Fruit fly (Drosophila melanogaster) whole organism, embryonic: ENCODE data around the gene ZnT77C.

Experiments used
- Aef1 ChIP-seq: fragments of 200-800 bp; sonication (Bioruptor generic); IDR thresholded peaks from 3 replicates; pipeline ENCODE4 v1.3.6; 2022; ENCODE audit warnings: missing biosample characterization, missing genetic modification characterization
- C15 ChIP-seq: fragments of 200-800 bp; sonication (Bioruptor generic); IDR thresholded peaks from 3 replicates; pipeline ENCODE4 v1.3.6; 2022; ENCODE audit warnings: missing biosample characterization, missing genetic modification characterization
- CG10565 ChIP-seq: fragments of 200-800 bp; sonication (Bioruptor generic); optimal IDR thresholded peaks from 3 replicates; lab custom pipeline; 2016; ENCODE audit warnings: missing biosample characterization, mild to moderate bottlenecking, missing genetic modification characterization
- CG11085 ChIP-seq: fragments of 200-800 bp; sonication (Bioruptor generic); IDR thresholded peaks from 2 replicates; pipeline ENCODE4 v1.3.6; 2022; ENCODE audit warnings: missing biosample characterization, missing genetic modification characterization
- CG11398 ChIP-seq: fragments of 200-800 bp; sonication (Bioruptor generic); optimal IDR thresholded peaks from 2 replicates; lab custom pipeline; 2016; ENCODE audit warnings: missing biosample characterization, missing genetic modification characterization
- CG11456 ChIP-seq: fragments of 200-800 bp; sonication (Bioruptor generic); IDR thresholded peaks from 3 replicates; pipeline ENCODE4 v1.3.6; 2022; ENCODE audit warnings: missing biosample characterization, missing genetic modification characterization
- CG12071 ChIP-seq: fragments of 200-800 bp; sonication (Bioruptor generic); optimal IDR thresholded peaks from 3 replicates; lab custom pipeline; 2018; ENCODE audit warnings: missing biosample characterization, mild to moderate bottlenecking, missing genetic modification characterization
- CG12155 ChIP-seq: fragments of 200-800 bp; sonication (Bioruptor generic); optimal IDR thresholded peaks from 3 replicates; lab custom pipeline; 2016; ENCODE audit warnings: missing biosample characterization, missing genetic modification characterization
- CG12219 ChIP-seq: fragments of 200-800 bp; sonication (Bioruptor generic); optimal IDR thresholded peaks from 3 replicates; lab custom pipeline; 2018; ENCODE audit warnings: missing biosample characterization, mild to moderate bottlenecking, missing genetic modification characterization
- CG1233 ChIP-seq: fragments of 200-800 bp; sonication (Bioruptor generic); optimal IDR thresholded peaks from 4 replicates; lab custom pipeline; 2018; ENCODE audit warnings: missing biosample characterization, mild to moderate bottlenecking, missing genetic modification characterization
- CG13296 ChIP-seq: fragments of 200-800 bp; sonication (Bioruptor generic); optimal IDR thresholded peaks from 3 replicates; lab custom pipeline; 2018; ENCODE audit warnings: missing biosample characterization, mild to moderate bottlenecking, missing genetic modification characterization
- CG13775 ChIP-seq: fragments of 200-800 bp; sonication (Bioruptor generic); optimal IDR thresholded peaks from 3 replicates; lab custom pipeline; 2017; ENCODE audit warnings: missing biosample characterization, mild to moderate bottlenecking, missing genetic modification characterization
- CG14710 ChIP-seq: fragments of 200-800 bp; sonication (Bioruptor generic); optimal IDR thresholded peaks from 3 replicates; lab custom pipeline; 2019; ENCODE audit warnings: missing biosample characterization, mild to moderate bottlenecking, missing genetic modification characterization, moderate library complexity
- CG17829 ChIP-seq: fragments of 200-800 bp; optimal IDR thresholded peaks from 2 replicates; lab custom pipeline; 2019; ENCODE audit warnings: missing biosample characterization, mild to moderate bottlenecking, missing genetic modification characterization, moderate library complexity
- CG18619 ChIP-seq: fragments of 200-800 bp; sonication (Bioruptor generic); optimal IDR thresholded peaks from 3 replicates; lab custom pipeline; 2017; ENCODE audit warnings: missing biosample characterization, mild to moderate bottlenecking, missing genetic modification characterization
- CG2202 ChIP-seq: fragments of 200-800 bp; sonication (Bioruptor generic); optimal IDR thresholded peaks from 2 replicates; lab custom pipeline; 2018; ENCODE audit warnings: missing biosample characterization, mild to moderate bottlenecking, missing genetic modification characterization
- CG3281 ChIP-seq: fragments of 200-800 bp; sonication (Bioruptor generic); optimal IDR thresholded peaks from 3 replicates; lab custom pipeline; 2017; ENCODE audit warnings: missing biosample characterization, mild to moderate bottlenecking, missing genetic modification characterization
- CG6175 ChIP-seq: fragments of 200-800 bp; sonication (Bioruptor generic); IDR thresholded peaks from 3 replicates; pipeline ENCODE4 v1.3.6; 2022; ENCODE audit warnings: missing biosample characterization, missing genetic modification characterization
- CG6854 ChIP-seq: fragments of 200-800 bp; sonication (Bioruptor generic); optimal IDR thresholded peaks from 3 replicates; lab custom pipeline; 2017; ENCODE audit warnings: missing biosample characterization, mild to moderate bottlenecking, missing genetic modification characterization
- CG8359 ChIP-seq: fragments of 200-800 bp; sonication (Bioruptor generic); optimal IDR thresholded peaks from 2 replicates; lab custom pipeline; 2017; ENCODE audit warnings: missing biosample characterization, mild to moderate bottlenecking, missing genetic modification characterization, borderline replicate concordance
- Camta ChIP-seq: fragments of 200-800 bp; sonication (Bioruptor generic); optimal IDR thresholded peaks from 2 replicates; lab custom pipeline; 2016; ENCODE audit warnings: missing biosample characterization, missing genetic modification characterization
- CrebB ChIP-seq: fragments of 200-800 bp; sonication (Bioruptor generic); optimal IDR thresholded peaks from 3 replicates; lab custom pipeline; 2018; ENCODE audit warnings: missing biosample characterization, mild to moderate bottlenecking, missing genetic modification characterization
- Dbx ChIP-seq: fragments of 200-800 bp; sonication (Bioruptor generic); IDR thresholded peaks from 3 replicates; pipeline ENCODE4 v1.3.6; 2022; ENCODE audit warnings: missing biosample characterization, missing genetic modification characterization
- Deaf1 ChIP-seq: fragments of 200-800 bp; optimal IDR thresholded peaks from 3 replicates; lab custom pipeline; 2019; ENCODE audit warnings: missing biosample characterization, mild to moderate bottlenecking, missing genetic modification characterization, moderate library complexity
- Dp ChIP-seq: fragments of 200-800 bp; sonication (Bioruptor generic); optimal IDR thresholded peaks from 2 replicates; lab custom pipeline; 2018; ENCODE audit warnings: missing biosample characterization, mild to moderate bottlenecking, missing genetic modification characterization, moderate library complexity
- E2f1 ChIP-seq: fragments of 200-800 bp; sonication (Bioruptor generic); IDR thresholded peaks from 2 replicates; pipeline ENCODE4 v1.3.6; 2022; ENCODE audit warnings: missing biosample characterization, missing genetic modification characterization
- Hr39 ChIP-seq: fragments of >200 bp; optimal IDR thresholded peaks from 2 replicates; lab custom pipeline; 2017
- MTF-1 ChIP-seq: fragments of 200-800 bp; sonication (Bioruptor generic); optimal IDR thresholded peaks from 2 replicates; lab custom pipeline; 2018; ENCODE audit warnings: missing biosample characterization, mild to moderate bottlenecking, missing genetic modification characterization, borderline replicate concordance
- Mad ChIP-seq: fragments of 200-800 bp; sonication (Bioruptor generic); optimal IDR thresholded peaks from 2 replicates; lab custom pipeline; 2016; ENCODE audit warnings: missing biosample characterization, missing genetic modification characterization
- Oaz ChIP-seq: fragments of 200-800 bp; sonication (Bioruptor generic); IDR thresholded peaks from 2 replicates; pipeline ENCODE4 v1.3.6; 2022; ENCODE audit warnings: missing biosample characterization, missing genetic modification characterization
- Trl ChIP-seq, 3 experiments: fragments of >200 bp in 2 of 3; fragments of 200-800 bp in 1 of 3; sonication (Bioruptor generic) in 1 of 3; optimal IDR thresholded peaks; 2 replicates in 1 of 3; 3 replicates in 2 of 3; lab custom pipeline; 2016 to 2017; ENCODE audit warnings: missing biosample characterization in 1 of 3, missing genetic modification characterization in 1 of 3
- Usf ChIP-seq: fragments of 200-800 bp; sonication (Bioruptor generic); optimal IDR thresholded peaks from 2 replicates; lab custom pipeline; 2017; ENCODE audit warnings: missing genotype, missing biosample characterization, missing genetic modification characterization
- Xrp1 ChIP-seq: fragments of 200-800 bp; sonication (Bioruptor generic); IDR thresholded peaks from 2 replicates; pipeline ENCODE4 v1.3.6; 2022; ENCODE audit warnings: missing biosample characterization, missing genetic modification characterization
- bcd ChIP-seq: fragments of 200-800 bp; sonication (Bioruptor generic); optimal IDR thresholded peaks from 2 replicates; lab custom pipeline; 2017; ENCODE audit warnings: missing biosample characterization, mild to moderate bottlenecking, missing genetic modification characterization
- btn ChIP-seq: fragments of 200-800 bp; sonication (Bioruptor generic); optimal IDR thresholded peaks from 2 replicates; lab custom pipeline; 2016; ENCODE audit warnings: missing biosample characterization, missing genetic modification characterization
- dm ChIP-seq: fragments of 200-800 bp; sonication (Bioruptor generic); optimal IDR thresholded peaks from 3 replicates; lab custom pipeline; 2016; ENCODE audit warnings: missing biosample characterization, missing genetic modification characterization
- ewg ChIP-seq: fragments of 200-800 bp; sonication (Bioruptor generic); optimal IDR thresholded peaks from 3 replicates; lab custom pipeline; 2017; ENCODE audit warnings: mild to moderate bottlenecking, missing biosample characterization, missing genetic modification reagents, missing genetic modification characterization
- gem ChIP-seq: fragments of 200-800 bp; sonication (Bioruptor generic); optimal IDR thresholded peaks from 2 replicates; lab custom pipeline; 2019; ENCODE audit warnings: missing biosample characterization, mild to moderate bottlenecking, missing genetic modification characterization, moderate library complexity
- gfzf ChIP-seq: fragments of 200-800 bp; sonication (Bioruptor generic); optimal IDR thresholded peaks from 2 replicates; lab custom pipeline; 2016; ENCODE audit warnings: missing biosample characterization, mild to moderate bottlenecking, missing genetic modification characterization, moderate library complexity
- grn ChIP-seq: fragments of 200-800 bp; sonication (Bioruptor generic); optimal IDR thresholded peaks from 3 replicates; lab custom pipeline; 2017; ENCODE audit warnings: missing biosample characterization, missing genetic modification characterization
- ind ChIP-seq: fragments of 200-800 bp; sonication (Bioruptor generic); optimal IDR thresholded peaks from 3 replicates; lab custom pipeline; 2016; ENCODE audit warnings: missing biosample characterization, missing genetic modification characterization
- jing ChIP-seq: fragments of 200-800 bp; sonication (Bioruptor generic); optimal IDR thresholded peaks from 2 replicates; lab custom pipeline; 2018; ENCODE audit warnings: missing biosample characterization, mild to moderate bottlenecking, missing genetic modification characterization
- kah ChIP-seq: fragments of 200-800 bp; sonication (Bioruptor generic); optimal IDR thresholded peaks from 2 replicates; lab custom pipeline; 2018; ENCODE audit warnings: missing biosample characterization, mild to moderate bottlenecking, missing genetic modification characterization
- klu ChIP-seq: fragments of 200-800 bp; sonication (Bioruptor generic); IDR thresholded peaks from 2 replicates; pipeline ENCODE4 v1.3.6; 2022; ENCODE audit warnings: missing biosample characterization, missing genetic modification characterization
- prd ChIP-seq, 3 experiments: fragments of >200 bp in 2 of 3; fragments of 200-800 bp in 1 of 3; sonication (Bioruptor generic) in 1 of 3; optimal IDR thresholded peaks in 2 of 3; IDR thresholded peaks in 1 of 3; 2 replicates in 2 of 3; 3 replicates in 1 of 3; pipeline versions ENCODE4 v1.3.6 to Lab custom; 2017 to 2022; ENCODE audit warnings: missing biosample characterization in 1 of 3, missing genetic modification characterization in 1 of 3
- pum ChIP-seq: fragments of 200-800 bp; sonication (Bioruptor generic); optimal IDR thresholded peaks from 2 replicates; lab custom pipeline; 2016; ENCODE audit warnings: missing biosample characterization, missing genetic modification characterization
- sima ChIP-seq: fragments of 200-800 bp; sonication (Bioruptor generic); optimal IDR thresholded peaks from 2 replicates; lab custom pipeline; 2016; ENCODE audit warnings: missing biosample characterization, missing genetic modification characterization
- toy ChIP-seq: fragments of 200-800 bp; sonication (Bioruptor generic); IDR thresholded peaks from 2 replicates; pipeline ENCODE4 v1.3.6; 2022; ENCODE audit warnings: missing biosample characterization, missing genetic modification characterization

Gene ZnT77C

dm6 chr3L:20493417-20494261 lies 1.1 kb downstream of the ZnT77C start (continued):
- TF ChIP-seq prd (optimal IDR thresholded peaks at IDR 0.05; lab: Kevin White, UChicago) (no peak), prd (GFP tag; IDR thresholded peaks at IDR 0.05; lab: Robert Waterston, UW) (peak; percentile 82), CG13775 (GFP tag; lab: Kevin White, UChicago) (no peak), Aef1 (GFP tag; lab: Robert Waterston, UW) (peak; percentile 72), Hr39 (lab: Kevin White, UChicago) (no peak), gem (tag; lab: Kevin White, UChicago) (peak; percentile 88), CG3281 (GFP tag; lab: Kevin White, UChicago) (peak; percentile 81), CG17829 (peak; percentile 70), dm (GFP tag; lab: Kevin White, UChicago) (no peak), kah (GFP tag; lab: Kevin White, UChicago) (no peak), CG8359 (GFP tag; lab: Kevin White, UChicago) (no peak), ewg (GFP tag; lab: Kevin White, UChicago) (peak; percentile 15), CG2202 (tag; lab: Kevin White, UChicago) (no peak), bcd (GFP tag; lab: Kevin White, UChicago) (peak; percentile 69), CG12155 (GFP tag; lab: Kevin White, UChicago) (peak; percentile 72), CG12071 (GFP tag; lab: Kevin White, UChicago) (no peak), Deaf1 (tag; lab: Kevin White, UChicago) (peak; percentile 74), jing (GFP tag; lab: Kevin White, UChicago) (no peak), Dp (no peak), CG12219 (peak; percentile 23), Usf (GFP tag; lab: Kevin White, UChicago) (peak; percentile 42), pum (GFP tag; lab: Kevin White, UChicago) (no peak), C15 (GFP tag; lab: Robert Waterston, UW) (0 out of 3 replicates have a peak, but pooled peaks have one; percentile 39), ind (GFP tag; lab: Kevin White, UChicago) (peak; percentile 67), CG10565 (GFP tag; lab: Kevin White, UChicago) (no peak), E2f1 (peak; percentile 80; the same call in 1 of the 2 replicates), MTF-1 (peak; percentile 59), grn (GFP tag; lab: Kevin White, UChicago) (no peak), sima (GFP tag; lab: Kevin White, UChicago) (no peak), CrebB (tag; lab: Kevin White, UChicago) (peak; percentile 28), CG18619 (GFP tag; lab: Kevin White, UChicago) (peak; percentile 54), Dbx (GFP tag; lab: Robert Waterston, UW) (peak; percentile 83), CG1233 (peak; percentile 37), CG11398 (no peak), CG14710 (tag; lab: Kevin White, UChicago) (no peak), toy (GFP tag; lab: Robert Waterston, UW) (0 out of 2 replicates have a peak, but pooled peaks have one; percentile 33), gfzf (no peak), CG6175 (GFP tag; lab: Robert Waterston, UW) (no peak), Oaz (GFP tag; lab: Robert Waterston, UW) (peak; percentile 47), Camta (GFP tag; lab: Kevin White, UChicago) (peak; percentile 43), klu (GFP tag; lab: Robert Waterston, UW) (peak; percentile 29; the same call in 1 of the 2 replicates), btn (GFP tag; lab: Kevin White, UChicago) (peak; percentile 15), Mad (GFP tag; lab: Kevin White, UChicago) (no peak), CG11456 (GFP tag; lab: Robert Waterston, UW) (peak; percentile 71; the same call in 2 of the 3 replicates), Trl (optimal IDR thresholded peaks at IDR 0.05; lab: Kevin White, UChicago) (peak; percentile 56 to 84), Trl (GFP tag; optimal IDR thresholded peaks at IDR 0.05; lab: Kevin White, UChicago) (no peak), CG6854 (GFP tag; lab: Kevin White, UChicago) (peak; percentile 54), Xrp1 (peak; percentile 79), CG13296 (GFP tag; lab: Kevin White, UChicago) (peak; percentile 70), CG11085 (GFP tag; lab: Robert Waterston, UW) (peak; percentile 58; the same call in 1 of the 2 replicates)
